Worm (Caenorhabditis elegans) whole organism, young adult: ENCODE measurements around the gene dlc-1.

Experiments used
- B0019.2 ChIP-seq: fragments of 200-800 bp; sonication (Bioruptor generic); conservative IDR thresholded peaks from 2 replicates; pipeline ENCODE4 v1.3.6; 2022; ENCODE audit warnings: missing genetic modification reagents, missing genetic modification characterization, missing compliant biosample characterization
- B0035.1 ChIP-seq: sonication (generic microtip); optimal IDR thresholded peaks from 2 replicates; lab custom pipeline; 2016; ENCODE audit warnings: missing genetic modification characterization, mild to moderate bottlenecking, missing compliant biosample characterization, missing genotype, missing genetic modification reagents
- B0261.1 ChIP-seq: sonication (generic microtip); optimal IDR thresholded peaks from 2 replicates; lab custom pipeline; 2016; ENCODE audit warnings: mild to moderate bottlenecking, missing genetic modification characterization, moderate library complexity, missing compliant biosample characterization
- B0336.3 ChIP-seq: fragments of 200-800 bp; sonication (Bioruptor generic); IDR thresholded peaks from 2 replicates; pipeline ENCODE4 v1.3.6; 2022; ENCODE audit warnings: missing genetic modification characterization, missing compliant biosample characterization
- C06A6.2 ChIP-seq: fragments of 200-800 bp; sonication (Bioruptor generic); conservative IDR thresholded peaks from 2 replicates; pipeline ENCODE4 v1.3.6; 2022; ENCODE audit warnings: missing genetic modification characterization, missing compliant biosample characterization
- F22D6.2 ChIP-seq: sonication (generic microtip); optimal IDR thresholded peaks from 2 replicates; lab custom pipeline; 2016; ENCODE audit warnings: mild to moderate bottlenecking, missing genetic modification characterization, missing compliant biosample characterization
- F57A8.1 ChIP-seq: fragments of 200-800 bp; sonication (Bioruptor generic); optimal IDR thresholded peaks from 2 replicates; lab custom pipeline; 2018; ENCODE audit warnings: mild to moderate bottlenecking, missing genetic modification characterization, moderate library complexity, missing compliant biosample characterization
- F57C9.4 ChIP-seq: sonication (generic microtip); optimal IDR thresholded peaks from 2 replicates; lab custom pipeline; 2017; ENCODE audit warnings: mild to moderate bottlenecking, missing genetic modification characterization, missing compliant biosample characterization
- K11D2.4 ChIP-seq: fragments of 200-800 bp; sonication (Bioruptor generic); IDR thresholded peaks from 2 replicates; pipeline ENCODE4 v1.3.6; 2022; ENCODE audit warnings: missing genetic modification reagents, missing genetic modification characterization, missing compliant biosample characterization
- Y67H2A.10 ChIP-seq: fragments of 200-800 bp; sonication (Bioruptor generic); conservative IDR thresholded peaks from 2 replicates; pipeline ENCODE4 v1.3.6; 2022; ENCODE audit warnings: missing genetic modification reagents, missing genetic modification characterization, missing compliant biosample characterization
- atf-7 ChIP-seq: sonication (generic microtip); optimal IDR thresholded peaks from 2 replicates; lab custom pipeline; 2017; ENCODE audit warnings: mild to moderate bottlenecking, missing genetic modification characterization, missing compliant biosample characterization
- athp-1 ChIP-seq: sonication (generic microtip); optimal IDR thresholded peaks from 2 replicates; lab custom pipeline; 2017; ENCODE audit warnings: mild to moderate bottlenecking, missing genetic modification characterization, missing compliant biosample characterization
- attf-3 ChIP-seq: fragments of 200-800 bp; sonication (Bioruptor generic); conservative IDR thresholded peaks from 2 replicates; pipeline ENCODE4 v1.3.6; 2022; ENCODE audit warnings: missing genetic modification reagents, missing genetic modification characterization, missing compliant biosample characterization
- attf-6 ChIP-seq: fragments of 200-800 bp; sonication (Bioruptor generic); IDR thresholded peaks from 2 replicates; pipeline ENCODE4 v1.3.6; 2022; ENCODE audit warnings: missing genetic modification reagents, missing genetic modification characterization, missing compliant biosample characterization
- cebp-1 ChIP-seq, 2 experiments: fragments of 200-800 bp in 1 of 2; sonication (Bioruptor generic) in 1 of 2; sonication (generic microtip) in 1 of 2; IDR thresholded peaks in 1 of 2; optimal IDR thresholded peaks in 1 of 2; 2 replicates each; pipeline versions ENCODE4 v1.3.6 to Lab custom; 2017 to 2022; ENCODE audit warnings: missing compliant biosample characterization in 2 of 2, missing genetic modification characterization in 2 of 2, mild to moderate bottlenecking in 1 of 2, missing genetic modification reagents in 1 of 2, moderate library complexity in 1 of 2
- ceh-100 ChIP-seq: fragments of 200-800 bp; sonication (Bioruptor generic); IDR thresholded peaks from 2 replicates; pipeline ENCODE4 v1.3.6; 2022; ENCODE audit warnings: missing genetic modification reagents, missing genetic modification characterization, missing compliant biosample characterization
- ceh-27 ChIP-seq: fragments of 200-800 bp; sonication (Bioruptor generic); optimal IDR thresholded peaks from 2 replicates; lab custom pipeline; 2018; ENCODE audit warnings: mild to moderate bottlenecking, missing genetic modification characterization, moderate library complexity, missing compliant biosample characterization
- dpff-1 ChIP-seq: sonication (generic microtip); optimal IDR thresholded peaks from 2 replicates; lab custom pipeline; 2017; ENCODE audit warnings: mild to moderate bottlenecking, missing genetic modification characterization, missing compliant biosample characterization
- egrh-3 ChIP-seq: fragments of 200-800 bp; sonication (Bioruptor generic); IDR thresholded peaks from 2 replicates; pipeline ENCODE4 v1.3.6; 2022; ENCODE audit warnings: missing genetic modification reagents, missing genetic modification characterization, missing compliant biosample characterization
- lag-1 ChIP-seq: fragments of 200-800 bp; sonication (Bioruptor generic); IDR thresholded peaks from 2 replicates; pipeline ENCODE4 v1.3.6; 2022; ENCODE audit warnings: missing genetic modification reagents, missing genetic modification characterization, missing compliant biosample characterization
- lin-54 ChIP-seq: fragments of 200-800 bp; sonication (Bioruptor generic); optimal IDR thresholded peaks from 2 replicates; lab custom pipeline; 2018; ENCODE audit warnings: mild to moderate bottlenecking, missing genetic modification characterization, missing compliant biosample characterization
- madf-6 ChIP-seq: fragments of 200-800 bp; sonication (Bioruptor generic); IDR thresholded peaks from 2 replicates; pipeline ENCODE4 v1.3.6; 2022; ENCODE audit warnings: missing genetic modification reagents, missing genetic modification characterization, missing compliant biosample characterization
- mcd-1 ChIP-seq: fragments of 200-800 bp; sonication (Bioruptor generic); IDR thresholded peaks from 2 replicates; pipeline ENCODE4 v1.3.6; 2022; ENCODE audit warnings: missing genetic modification reagents, missing genetic modification characterization, missing compliant biosample characterization
- nfya-1 ChIP-seq: sonication (generic microtip); optimal IDR thresholded peaks from 2 replicates; lab custom pipeline; 2017; ENCODE audit warnings: antibody characterized with exemption, missing compliant biosample characterization, missing genetic modification characterization, borderline replicate concordance; ENCODE audit not compliant: insufficient read depth
- nhr-120 ChIP-seq: fragments of 200-800 bp; sonication (Bioruptor generic); IDR thresholded peaks from 2 replicates; pipeline ENCODE4 v1.3.6; 2022; ENCODE audit warnings: missing genetic modification characterization, missing compliant biosample characterization
- repo-1 ChIP-seq: sonication (generic microtip); optimal IDR thresholded peaks from 2 replicates; lab custom pipeline; 2017; ENCODE audit warnings: mild to moderate bottlenecking, missing genetic modification characterization, missing compliant biosample characterization
- sdz-38 ChIP-seq: sonication (generic microtip); optimal IDR thresholded peaks from 2 replicates; lab custom pipeline; 2016; ENCODE audit warnings: missing genotype, missing genetic modification characterization, missing compliant biosample characterization
- snpc-1.3 ChIP-seq: sonication (generic microtip); optimal IDR thresholded peaks from 2 replicates; lab custom pipeline; 2017; ENCODE audit warnings: missing genetic modification characterization, mild to moderate bottlenecking, missing compliant biosample characterization, antibody characterized with exemption, moderate library complexity, missing genotype, missing genetic modification reagents; ENCODE audit not compliant: insufficient read depth
- somi-1 ChIP-seq: fragments of 200-800 bp; sonication (Bioruptor generic); optimal IDR thresholded peaks from 2 replicates; lab custom pipeline; 2018; ENCODE audit warnings: mild to moderate bottlenecking, missing genetic modification characterization, missing compliant biosample characterization
- sptf-2 ChIP-seq: fragments of 200-800 bp; sonication (Bioruptor generic); optimal IDR thresholded peaks from 2 replicates; lab custom pipeline; 2018; ENCODE audit warnings: mild to moderate bottlenecking, missing genetic modification characterization, missing compliant biosample characterization
- ztf-18 ChIP-seq: sonication (generic microtip); optimal IDR thresholded peaks from 2 replicates; lab custom pipeline; 2016; ENCODE audit warnings: missing genotype, mild to moderate bottlenecking, missing genetic modification characterization, missing compliant biosample characterization

The dlc-1 gene

ce11 chrIII:6453665-6454064, 9.9 kb downstream of the dlc-1 start (continued):
- 0 out of 2 replicates have a peak, but pooled peaks have one; percentile 26 for TF ChIP-seq attf-3 (GFP tag; lab: Robert Waterston, UW)
- no peak for TF ChIP-seq F57A8.1
- peak; percentile 21; the same call in 1 of the 2 replicates for TF ChIP-seq attf-6 (GFP tag; lab: Robert Waterston, UW)
- peak; percentile 43; the same call in 1 of the 2 replicates for TF ChIP-seq egrh-3 (GFP tag; lab: Robert Waterston, UW)
- TF ChIP-seq Y67H2A.10 (GFP tag; lab: Robert Waterston, UW), result 0 out of 2 replicates have a peak, but pooled peaks have one; percentile 43
- no peak for TF ChIP-seq athp-1 (tag; lab: Kevin White, UChicago)
- no peak for TF ChIP-seq cebp-1 (GFP tag; IDR thresholded peaks at IDR 0.05; lab: Robert Waterston, UW)
- TF ChIP-seq cebp-1 (tag; optimal IDR thresholded peaks at IDR 0.05; lab: Kevin White, UChicago), result peak; percentile 81
- TF ChIP-seq lag-1 (GFP tag; lab: Robert Waterston, UW), result no peak
- no peak for TF ChIP-seq K11D2.4
- peak; percentile 70 for TF ChIP-seq lin-54 (GFP tag; lab: Kevin White, UChicago)

DNA sequence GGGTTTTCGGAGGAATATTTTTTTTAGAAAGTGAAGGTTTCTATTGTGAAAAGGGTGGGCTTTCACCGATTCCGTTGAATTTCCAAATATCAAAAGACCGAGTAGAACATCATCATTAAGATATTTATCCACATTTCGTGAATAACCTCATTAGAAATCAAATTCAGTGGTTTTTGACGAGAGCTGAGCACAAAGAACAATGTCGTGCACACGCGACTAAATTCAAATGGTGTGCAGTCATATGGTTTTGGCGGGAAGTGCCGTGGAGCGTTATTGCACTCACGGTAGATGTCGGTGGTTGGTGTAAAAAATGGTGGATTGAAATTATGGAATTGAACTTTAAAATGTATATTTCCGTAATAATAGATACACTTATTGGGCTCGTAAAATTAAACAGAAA, 10.9 kb downstream of the dlc-1 start:
- TF ChIP-seq madf-6 (GFP tag; lab: Robert Waterston, UW) (0 out of 2 replicates have a peak, but pooled peaks have one; percentile 34), snpc-1.3 (tag; lab: Kevin White, UChicago) (no peak), F57A8.1 (no peak), lin-54 (GFP tag; lab: Kevin White, UChicago) (peak; percentile 22), mcd-1 (GFP tag; lab: Robert Waterston, UW) (peak; percentile 33; the same call in 1 of the 2 replicates)

- TF ChIP-seq ztf-18 (tag; lab: Kevin White, UChicago), result no peak
- TF ChIP-seq sdz-38 (tag; lab: Kevin White, UChicago), result no peak
- no peak for TF ChIP-seq F57A8.1
- no peak for TF ChIP-seq F22D6.2 (tag; lab: Kevin White, UChicago)
- TF ChIP-seq F57C9.4 (tag; lab: Kevin White, UChicago), result no peak
These were observed 11.3 kb downstream of the dlc-1 start, which contains the start of gene set-1 for ce11 chrIII:6452278-6452677. TSS of gene set-1 (minus strand) at chrIII:6452378.

ce11 chrIII:6450596-6450995, 13.0 kb downstream of the dlc-1 start, which contains the start of gene T26A5.6:
TSS of gene T26A5.6 (minus strand) at chrIII:6450696.
- TF ChIP-seq madf-6 (GFP tag; lab: Robert Waterston, UW), result no peak
- TF ChIP-seq athp-1 (tag; lab: Kevin White, UChicago), result no peak
- TF ChIP-seq B0336.3 (GFP tag; lab: Robert Waterston, UW), result no peak
- no peak for TF ChIP-seq nfya-1
- no peak for TF ChIP-seq ceh-27 (GFP tag; lab: Kevin White, UChicago)
- TF ChIP-seq somi-1 (GFP tag; lab: Kevin White, UChicago), result no peak
- no peak for TF ChIP-seq dpff-1 (tag; lab: Kevin White, UChicago)
- no peak for TF ChIP-seq B0019.2 (GFP tag; lab: Robert Waterston, UW)
- no peak for TF ChIP-seq attf-6 (GFP tag; lab: Robert Waterston, UW)
- TF ChIP-seq cebp-1 (GFP tag; IDR thresholded peaks at IDR 0.05; lab: Robert Waterston, UW), result no peak
- no peak for TF ChIP-seq cebp-1 (tag; optimal IDR thresholded peaks at IDR 0.05; lab: Kevin White, UChicago)
- no peak for TF ChIP-seq B0035.1
- no peak for TF ChIP-seq atf-7 (tag; lab: Kevin White, UChicago)
- no peak for TF ChIP-seq C06A6.2 (GFP tag; lab: Robert Waterston, UW)
- no peak for TF ChIP-seq ceh-100 (GFP tag; lab: Robert Waterston, UW)
- TF ChIP-seq, all 124 proteins: peak for 0

- TF ChIP-seq sptf-2, result no peak
- no peak for TF ChIP-seq snpc-1.3 (tag; lab: Kevin White, UChicago)
- TF ChIP-seq repo-1 (tag; lab: Kevin White, UChicago), result peak; percentile 46
- no peak for TF ChIP-seq nhr-120 (GFP tag; lab: Robert Waterston, UW)
- 0 out of 2 replicates have a peak, but pooled peaks have one; percentile 30 for TF ChIP-seq attf-6 (GFP tag; lab: Robert Waterston, UW)
- TF ChIP-seq B0261.1 (tag; lab: Kevin White, UChicago), result no peak
These were observed 13.7 kb downstream of the dlc-1 start for ce11 chrIII:6449854-6450253.
